Worm (Caenorhabditis elegans): Measurements from ENCODE around the gene ZK328.6.

ZK328.6 gene

ce11 chrIII:5988010-5988409, 42.4 kb downstream of the ZK328.6 start:
- TF ChIP-seq elt-1 (tag; optimal IDR thresholded peaks at IDR 0.05) (no peak), nhr-23 (tag; optimal IDR thresholded peaks at IDR 0.05) (no peak), nhr-129 (tag; optimal IDR thresholded peaks at IDR 0.05) (peak; percentile 24), F13H6.1 (tag; optimal IDR thresholded peaks at IDR 0.05) (peak; percentile 8), C34F6.9 (tag; optimal IDR thresholded peaks at IDR 0.05) (peak; percentile 35), sma-9 (GFP tag; optimal IDR thresholded peaks at IDR 0.05) (no peak), sma-9 (tag; optimal IDR thresholded peaks at IDR 0.05) (no peak), gmeb-1 (tag; optimal IDR thresholded peaks at IDR 0.05) (no peak), unc-55 (GFP tag; optimal IDR thresholded peaks at IDR 0.05) (peak; percentile 56), crh-2 (tag; optimal IDR thresholded peaks at IDR 0.05) (peak; percentile 24), nhr-25 (tag; optimal IDR thresholded peaks at IDR 0.05) (no peak), lsy-2 (tag; optimal IDR thresholded peaks at IDR 0.05) (peak in 1 of 2 experiments; percentile 36), skn-1 (tag; optimal IDR thresholded peaks at IDR 0.05) (no peak), ceh-16 (tag; optimal IDR thresholded peaks at IDR 0.05) (no peak), unc-62 (GFP tag; optimal IDR thresholded peaks at IDR 0.05) (no peak), mdl-1 (tag; optimal IDR thresholded peaks at IDR 0.05) (no peak), alr-1 (tag; optimal IDR thresholded peaks at IDR 0.05) (no peak), nhr-21 (tag; optimal IDR thresholded peaks at IDR 0.05) (no peak), ama-1 (optimal IDR thresholded peaks at IDR 0.05) (no peak)

- TF ChIP-seq lin-13 (GFP tag; optimal IDR thresholded peaks at IDR 0.05) (no peak), dmd-4 (tag; optimal IDR thresholded peaks at IDR 0.05) (no peak), lsy-2 (tag; optimal IDR thresholded peaks at IDR 0.05) (no peak), unc-62 (GFP tag; optimal IDR thresholded peaks at IDR 0.05) (no peak), gmeb-1 (tag; optimal IDR thresholded peaks at IDR 0.05) (no peak), ZK546.5 (tag; optimal IDR thresholded peaks at IDR 0.05) (no peak), nhr-25 (tag; optimal IDR thresholded peaks at IDR 0.05) (no peak), elt-1 (tag; optimal IDR thresholded peaks at IDR 0.05) (no peak)
Measured at ce11 chrIII:5985340-5985739, 45.0 kb downstream of the ZK328.6 start, which contains the start of gene T04C9.3. TSS of gene T04C9.3 (plus strand) at chrIII:5985640.

ce11 chrIII:5982753-5983390, 47.5 kb downstream of the ZK328.6 start:
- peak; percentile 31 for TF ChIP-seq nhr-25 (tag; optimal IDR thresholded peaks at IDR 0.05)
- TF ChIP-seq unc-39 (tag; optimal IDR thresholded peaks at IDR 0.05), result no peak
- TF ChIP-seq sma-3 (GFP tag; optimal IDR thresholded peaks at IDR 0.05), result peak; percentile 26

ce11 chrIII:5982026-5982425, 48.4 kb downstream of the ZK328.6 start, which contains the start of gene frm-2:
TSS of gene frm-2 (minus strand) at chrIII:5982126.
- TF ChIP-seq nhr-25 (tag; optimal IDR thresholded peaks at IDR 0.05) (no peak), mab-5 (tag; optimal IDR thresholded peaks at IDR 0.05) (no peak), lin-39 (tag; optimal IDR thresholded peaks at IDR 0.05) (no peak), ztf-4 (tag; optimal IDR thresholded peaks at IDR 0.05) (no peak), mbf-1 (tag; optimal IDR thresholded peaks at IDR 0.05) (no peak), unc-55 (GFP tag; optimal IDR thresholded peaks at IDR 0.05) (no peak), elt-3 (tag; optimal IDR thresholded peaks at IDR 0.05) (no peak), elt-1 (tag; optimal IDR thresholded peaks at IDR 0.05) (no peak), ama-1 (optimal IDR thresholded peaks at IDR 0.05) (no peak), nhr-10 (tag; optimal IDR thresholded peaks at IDR 0.05) (no peak), blmp-1 (tag; optimal IDR thresholded peaks at IDR 0.05; ENCODE audit: insufficient read depth) (no peak), aly-2 (tag; optimal IDR thresholded peaks at IDR 0.05) (no peak), zag-1 (tag; optimal IDR thresholded peaks at IDR 0.05) (no peak), crh-2 (tag; optimal IDR thresholded peaks at IDR 0.05) (no peak), unc-62 (GFP tag; optimal IDR thresholded peaks at IDR 0.05) (no peak), snpc-4 (tag; optimal IDR thresholded peaks at IDR 0.05) (no peak), mdl-1 (tag; optimal IDR thresholded peaks at IDR 0.05) (no peak), ceh-16 (tag; optimal IDR thresholded peaks at IDR 0.05) (no peak), C34F6.9 (tag; optimal IDR thresholded peaks at IDR 0.05) (no peak)

ce11 chrIII:5981407-5981806, 49.0 kb downstream of the ZK328.6 start:
- TF ChIP-seq gmeb-1 (tag; optimal IDR thresholded peaks at IDR 0.05) (peak; percentile 2), skn-1 (tag; optimal IDR thresholded peaks at IDR 0.05) (peak; percentile 68), fos-1 (tag; optimal IDR thresholded peaks at IDR 0.05) (peak; percentile 95), nhr-11 (tag; optimal IDR thresholded peaks at IDR 0.05) (no peak)

Data from whole organism, L2 larva.